Worm (Caenorhabditis elegans) whole organism, mixed stage, embryonic: Measurements from ENCODE around the gene atl-1.
A peak's percentile ranks its signal among the peaks of the same experiment; 100 is the strongest.

Experiments used
- M03D4.4 ChIP-seq: sonication (generic microtip); optimal IDR thresholded peaks from 2 replicates; lab custom pipeline; 2017; ENCODE audit warnings: mild to moderate bottlenecking, missing genetic modification characterization, missing compliant biosample characterization
- bed-3 ChIP-seq: fragments of 200-800 bp; sonication (Bioruptor generic); optimal IDR thresholded peaks from 3 replicates; lab custom pipeline; 2018; ENCODE audit warnings: mild to moderate bottlenecking, missing genetic modification characterization, moderate library complexity, missing compliant biosample characterization
- blmp-1 ChIP-seq: fragments of 150-350 bp; optimal IDR thresholded peaks from 2 replicates; lab custom pipeline; 2014; ENCODE audit warnings: missing biosample characterization, missing genetic modification characterization
- ceh-43 ChIP-seq: fragments of 200-800 bp; sonication (Bioruptor generic); optimal IDR thresholded peaks from 2 replicates; lab custom pipeline; 2018; ENCODE audit warnings: mild to moderate bottlenecking, missing genetic modification characterization, moderate library complexity, missing compliant biosample characterization
- ceh-83 ChIP-seq: fragments of 200-800 bp; sonication (Bioruptor generic); optimal IDR thresholded peaks from 2 replicates; lab custom pipeline; 2018; ENCODE audit warnings: mild to moderate bottlenecking, missing genetic modification characterization, missing compliant biosample characterization
- ces-1 ChIP-seq: fragments of 150-350 bp; optimal IDR thresholded peaks from 2 replicates; lab custom pipeline; 2014; ENCODE audit warnings: missing biosample characterization, missing genetic modification reagents, missing genetic modification characterization
- cnd-1 ChIP-seq: fragments of 200-800 bp; sonication (Bioruptor generic); optimal IDR thresholded peaks from 2 replicates; lab custom pipeline; 2018; ENCODE audit warnings: mild to moderate bottlenecking, missing genetic modification characterization, missing compliant biosample characterization
- drap-1 ChIP-seq: fragments of 200-800 bp; sonication (Bioruptor generic); optimal IDR thresholded peaks from 3 replicates; lab custom pipeline; 2018; ENCODE audit warnings: mild to moderate bottlenecking, missing genetic modification characterization, missing compliant biosample characterization
- elt-1 ChIP-seq: sonication (generic microtip); optimal IDR thresholded peaks from 2 replicates; lab custom pipeline; 2017; ENCODE audit warnings: missing genetic modification characterization, mild to moderate bottlenecking, missing compliant biosample characterization, antibody characterized with exemption, moderate library complexity, borderline replicate concordance; ENCODE audit not compliant: insufficient read depth
- elt-3 ChIP-seq: fragments of 150-350 bp; optimal IDR thresholded peaks from 2 replicates; lab custom pipeline; 2014; ENCODE audit warnings: missing biosample characterization, missing genetic modification characterization
- flh-1 ChIP-seq: fragments of 200-800 bp; sonication (Bioruptor generic); optimal IDR thresholded peaks from 2 replicates; lab custom pipeline; 2018; ENCODE audit warnings: mild to moderate bottlenecking, missing genetic modification characterization, moderate library complexity, missing compliant biosample characterization
- ham-2 ChIP-seq: fragments of 200-800 bp; sonication (Bioruptor generic); optimal IDR thresholded peaks from 2 replicates; lab custom pipeline; 2018; ENCODE audit warnings: mild to moderate bottlenecking, missing genetic modification characterization, missing compliant biosample characterization
- hlh-1 ChIP-seq: fragments of 150-350 bp; optimal IDR thresholded peaks from 2 replicates; lab custom pipeline; 2014; ENCODE audit warnings: missing biosample characterization, missing genetic modification reagents, missing genetic modification characterization
- lin-13 ChIP-seq: fragments of 150-350 bp; optimal IDR thresholded peaks from 2 replicates; lab custom pipeline; 2014; ENCODE audit warnings: missing biosample characterization, missing genetic modification characterization
- lin-32 ChIP-seq: fragments of 200-800 bp; sonication (Bioruptor generic); optimal IDR thresholded peaks from 2 replicates; lab custom pipeline; 2018; ENCODE audit warnings: mild to moderate bottlenecking, missing genetic modification characterization, missing compliant biosample characterization
- lsy-2 ChIP-seq: fragments of 150-350 bp; optimal IDR thresholded peaks from 2 replicates; lab custom pipeline; 2014; ENCODE audit warnings: missing biosample characterization, missing genetic modification characterization
- mab-5 ChIP-seq: fragments of 150-350 bp; optimal IDR thresholded peaks from 2 replicates; lab custom pipeline; 2014; ENCODE audit warnings: missing biosample characterization, missing genetic modification characterization
- mep-1 ChIP-seq: fragments of 150-350 bp; optimal IDR thresholded peaks from 2 replicates; lab custom pipeline; 2017; ENCODE audit warnings: missing biosample characterization, missing genetic modification reagents, missing genetic modification characterization, inconsistent platforms
- mls-2 ChIP-seq: sonication (generic microtip); optimal IDR thresholded peaks from 2 replicates; lab custom pipeline; 2016; ENCODE audit warnings: mild to moderate bottlenecking, missing genetic modification characterization, moderate library complexity, missing compliant biosample characterization
- nhr-12 ChIP-seq: fragments of 150-350 bp; optimal IDR thresholded peaks from 2 replicates; lab custom pipeline; 2014; ENCODE audit warnings: missing biosample characterization, missing genetic modification characterization
- nhr-2 ChIP-seq: fragments of 150-350 bp; optimal IDR thresholded peaks from 2 replicates; lab custom pipeline; 2014; ENCODE audit warnings: missing biosample characterization, missing genetic modification characterization
- nhr-237 ChIP-seq: fragments of 150-350 bp; optimal IDR thresholded peaks from 2 replicates; lab custom pipeline; 2014; ENCODE audit warnings: missing biosample characterization, missing genetic modification characterization
- nhr-28 ChIP-seq: fragments of 150-350 bp; optimal IDR thresholded peaks from 2 replicates; lab custom pipeline; 2014; ENCODE audit warnings: missing biosample characterization, missing genetic modification characterization
- nhr-76 ChIP-seq: sonication (generic microtip); optimal IDR thresholded peaks from 2 replicates; lab custom pipeline; 2017; ENCODE audit warnings: missing biosample characterization, missing genetic modification characterization
- sem-2 ChIP-seq: fragments of 200-800 bp; sonication (Bioruptor generic); optimal IDR thresholded peaks from 2 replicates; lab custom pipeline; 2018; ENCODE audit warnings: mild to moderate bottlenecking, missing genetic modification characterization, missing compliant biosample characterization
- sptf-1 ChIP-seq: sonication (generic microtip); optimal IDR thresholded peaks from 2 replicates; lab custom pipeline; 2017; ENCODE audit warnings: mild to moderate bottlenecking, missing genetic modification characterization, moderate library complexity, missing compliant biosample characterization
- tbx-8 ChIP-seq: fragments of 200-800 bp; sonication (Bioruptor generic); optimal IDR thresholded peaks from 2 replicates; lab custom pipeline; 2018; ENCODE audit warnings: mild to moderate bottlenecking, missing genetic modification characterization, moderate library complexity, missing compliant biosample characterization
- unc-120 ChIP-seq: sonication (generic microtip); optimal IDR thresholded peaks from 2 replicates; lab custom pipeline; 2017; ENCODE audit warnings: missing genetic modification characterization, missing compliant biosample characterization; ENCODE audit not compliant: poor library complexity, severe bottlenecking
- unc-39 ChIP-seq: fragments of 150-350 bp; optimal IDR thresholded peaks from 2 replicates; lab custom pipeline; 2014; ENCODE audit warnings: missing biosample characterization, missing genetic modification characterization
- unc-62 ChIP-seq: fragments of 150-350 bp; optimal IDR thresholded peaks from 2 replicates; lab custom pipeline; 2014; ENCODE audit warnings: missing biosample characterization, missing genetic modification reagents, missing genetic modification characterization
- zip-8 ChIP-seq: fragments of 150-350 bp; optimal IDR thresholded peaks from 2 replicates; lab custom pipeline; 2014; ENCODE audit warnings: missing biosample characterization, missing genetic modification characterization

Gene atl-1

ce11 chrV:9645507-9645906 is at the start of gene atl-1, which contains the start of gene hcp-2:
atl-1 (minus strand) TSS chrV:9645595.
hcp-2 (plus strand) TSS chrV:9645859.
- TF ChIP-seq lin-13 (tag; lab: Kevin White, UChicago) (no peak), hlh-1 (tag; lab: Kevin White, UChicago) (no peak), ceh-43 (GFP tag; lab: Kevin White, UChicago) (no peak), unc-39 (tag; lab: Kevin White, UChicago) (no peak)

ce11 chrV:9692649-9693112 is 47.3 kb upstream of the atl-1 start, which contains the start of gene ZK287.7:
ZK287.7 (plus strand) TSS chrV:9693062.
- TF ChIP-seq mab-5 (tag; lab: Kevin White, UChicago) (no peak), nhr-28 (tag; lab: Kevin White, UChicago) (no peak), nhr-2 (tag; lab: Kevin White, UChicago) (no peak), drap-1 (GFP tag; lab: Kevin White, UChicago) (no peak), nhr-237 (tag; lab: Kevin White, UChicago) (no peak), elt-3 (no peak)
- TF ChIP-seq, all 35 proteins: peak for 0

ce11 chrV:9692109-9692581 is 46.8 kb upstream of the atl-1 start, which contains the start of gene ztf-9:
ztf-9 (minus strand) TSS chrV:9692159.
- TF ChIP-seq ces-1 (GFP tag; lab: Kevin White, UChicago) = peak; percentile 17
- peak; percentile 36 for TF ChIP-seq M03D4.4 (tag; lab: Kevin White, UChicago)
- no peak for TF ChIP-seq nhr-76 (tag; lab: Kevin White, UChicago)
- no peak for TF ChIP-seq tbx-8 (GFP tag; lab: Kevin White, UChicago)
- peak; percentile 25 for TF ChIP-seq hlh-1 (tag; lab: Kevin White, UChicago)
- peak; percentile 78 for TF ChIP-seq unc-120
- peak; percentile 27 for TF ChIP-seq lin-13 (tag; lab: Kevin White, UChicago)
- no peak for TF ChIP-seq mab-5 (tag; lab: Kevin White, UChicago)
- TF ChIP-seq nhr-2 (tag; lab: Kevin White, UChicago) = no peak
- TF ChIP-seq unc-39 (tag; lab: Kevin White, UChicago) = no peak
- peak; percentile 59 for TF ChIP-seq mls-2 (tag; lab: Kevin White, UChicago)
- TF ChIP-seq blmp-1 = peak; percentile 85
- TF ChIP-seq mep-1 (tag; lab: Kevin White, UChicago) = peak; percentile 45
- peak; percentile 16 for TF ChIP-seq unc-62 (GFP tag; lab: Kevin White, UChicago)
- no peak for TF ChIP-seq zip-8 (tag; lab: Kevin White, UChicago)
- TF ChIP-seq nhr-28 (tag; lab: Kevin White, UChicago) = no peak
- TF ChIP-seq nhr-237 (tag; lab: Kevin White, UChicago) = peak; percentile 10
- TF ChIP-seq drap-1 (GFP tag; lab: Kevin White, UChicago) = peak; percentile 54
- TF ChIP-seq ceh-83 (GFP tag; lab: Kevin White, UChicago) = no peak
- TF ChIP-seq lin-32 (GFP tag; lab: Kevin White, UChicago) = no peak
- TF ChIP-seq sptf-1 = peak; percentile 62
- TF ChIP-seq cnd-1 (tag; lab: Kevin White, UChicago) = peak; percentile 4
- peak; percentile 15 for TF ChIP-seq ham-2 (GFP tag; lab: Kevin White, UChicago)
- TF ChIP-seq lsy-2 = peak; percentile 28

ce11 chrV:9690728-9691127 is 45.3 kb upstream of the atl-1 start:
- TF ChIP-seq mep-1 (tag; lab: Kevin White, UChicago) = peak; percentile 37
- no peak for TF ChIP-seq lin-13 (tag; lab: Kevin White, UChicago)
- no peak for TF ChIP-seq unc-39 (tag; lab: Kevin White, UChicago)
- TF ChIP-seq sem-2 = no peak
- no peak for TF ChIP-seq ces-1 (GFP tag; lab: Kevin White, UChicago)
- TF ChIP-seq nhr-28 (tag; lab: Kevin White, UChicago) = no peak
- no peak for TF ChIP-seq flh-1 (GFP tag; lab: Kevin White, UChicago)
- TF ChIP-seq drap-1 (GFP tag; lab: Kevin White, UChicago) = no peak
- no peak for TF ChIP-seq mls-2 (tag; lab: Kevin White, UChicago)
- TF ChIP-seq ham-2 (GFP tag; lab: Kevin White, UChicago) = no peak
- no peak for TF ChIP-seq lin-32 (GFP tag; lab: Kevin White, UChicago)
- no peak for TF ChIP-seq nhr-12 (tag; lab: Kevin White, UChicago)
- TF ChIP-seq bed-3 (GFP tag; lab: Kevin White, UChicago) = no peak
- no peak for TF ChIP-seq elt-3
- no peak for TF ChIP-seq elt-1
- TF ChIP-seq blmp-1 = peak; percentile 85
- TF ChIP-seq unc-62 (GFP tag; lab: Kevin White, UChicago) = no peak
- peak; percentile 90 for TF ChIP-seq lsy-2
- no peak for TF ChIP-seq zip-8 (tag; lab: Kevin White, UChicago)
